Fruit fly (Drosophila melanogaster) whole organism, embryonic: ENCODE results near the gene Sc2.
A peak's percentile ranks its signal among the peaks of the same experiment; 100 is the strongest.

Experiments used
- Aef1 ChIP-seq: fragments of 200-800 bp; sonication (Bioruptor generic); IDR thresholded peaks from 3 replicates; pipeline ENCODE4 v1.3.6; 2022; ENCODE audit warnings: missing biosample characterization, missing genetic modification characterization
- Atf3 ChIP-seq: fragments of 200-800 bp; sonication (Bioruptor generic); optimal IDR thresholded peaks from 3 replicates; lab custom pipeline; 2016; ENCODE audit warnings: missing biosample characterization, missing genetic modification characterization
- Blimp-1 ChIP-seq: fragments of 200-800 bp; sonication (Bioruptor generic); optimal IDR thresholded peaks from 3 replicates; lab custom pipeline; 2018; ENCODE audit warnings: missing biosample characterization, missing genetic modification characterization, mild to moderate bottlenecking, moderate library complexity, missing genetic modification reagents
- CG10267 ChIP-seq: fragments of 200-800 bp; sonication (Bioruptor generic); optimal IDR thresholded peaks from 2 replicates; lab custom pipeline; 2018; ENCODE audit warnings: missing biosample characterization, mild to moderate bottlenecking, missing genetic modification characterization, moderate library complexity
- CG10462 ChIP-seq: fragments of 200-800 bp; sonication (Bioruptor generic); optimal IDR thresholded peaks from 2 replicates; lab custom pipeline; 2016; ENCODE audit warnings: missing biosample characterization, missing genetic modification characterization
- CG11504 ChIP-seq: fragments of 200-800 bp; sonication (Bioruptor generic); optimal IDR thresholded peaks from 3 replicates; lab custom pipeline; 2019; ENCODE audit warnings: missing biosample characterization, mild to moderate bottlenecking, missing genetic modification characterization, moderate library complexity
- CG12299 ChIP-seq: fragments of 200-800 bp; sonication (Bioruptor generic); optimal IDR thresholded peaks from 2 replicates; lab custom pipeline; 2018; ENCODE audit warnings: missing biosample characterization, mild to moderate bottlenecking, missing genetic modification characterization
- CG13775 ChIP-seq: fragments of 200-800 bp; sonication (Bioruptor generic); optimal IDR thresholded peaks from 3 replicates; lab custom pipeline; 2017; ENCODE audit warnings: missing biosample characterization, mild to moderate bottlenecking, missing genetic modification characterization
- CG14014 ChIP-seq: fragments of 200-800 bp; sonication (Bioruptor generic); IDR thresholded peaks from 2 replicates; pipeline ENCODE4 v1.3.6; 2022; ENCODE audit warnings: missing biosample characterization, missing genetic modification characterization
- CG15601 ChIP-seq: fragments of 200-800 bp; sonication (Bioruptor generic); optimal IDR thresholded peaks from 3 replicates; lab custom pipeline; 2019; ENCODE audit warnings: missing biosample characterization, mild to moderate bottlenecking, missing genetic modification characterization, moderate library complexity
- CG1603 ChIP-seq: fragments of 200-800 bp; sonication (Bioruptor generic); optimal IDR thresholded peaks from 2 replicates; lab custom pipeline; 2019; ENCODE audit warnings: missing biosample characterization, mild to moderate bottlenecking, missing genetic modification characterization, moderate library complexity
- CG2202 ChIP-seq: fragments of 200-800 bp; sonication (Bioruptor generic); optimal IDR thresholded peaks from 2 replicates; lab custom pipeline; 2018; ENCODE audit warnings: missing biosample characterization, mild to moderate bottlenecking, missing genetic modification characterization
- CG3065 ChIP-seq: fragments of 200-800 bp; sonication (Bioruptor generic); optimal IDR thresholded peaks from 2 replicates; lab custom pipeline; 2016; ENCODE audit warnings: missing biosample characterization, missing genetic modification characterization
- CG31224 ChIP-seq: fragments of 200-800 bp; sonication (Bioruptor generic); IDR thresholded peaks from 2 replicates; pipeline ENCODE4 v1.3.6; 2022; ENCODE audit warnings: missing biosample characterization, missing genetic modification characterization
- CG31441 ChIP-seq: fragments of 200-800 bp; sonication (Bioruptor generic); IDR thresholded peaks from 2 replicates; pipeline ENCODE4 v1.3.6; 2022; ENCODE audit warnings: missing biosample characterization, missing genetic modification characterization
- CG32532 ChIP-seq: fragments of 200-800 bp; sonication (Bioruptor generic); IDR thresholded peaks from 2 replicates; pipeline ENCODE4 v1.3.6; 2022; ENCODE audit warnings: missing biosample characterization, missing genetic modification characterization
- CG4328 ChIP-seq: fragments of 200-800 bp; sonication (Bioruptor generic); optimal IDR thresholded peaks from 3 replicates; lab custom pipeline; 2017; ENCODE audit warnings: missing biosample characterization, missing genetic modification reagents, missing genetic modification characterization
- CG4424 ChIP-seq: fragments of 200-800 bp; sonication (Bioruptor generic); optimal IDR thresholded peaks from 3 replicates; lab custom pipeline; 2016; ENCODE audit warnings: missing biosample characterization, missing genetic modification characterization
- CG4820 ChIP-seq: fragments of 200-800 bp; sonication (Bioruptor generic); optimal IDR thresholded peaks from 3 replicates; lab custom pipeline; 2016; ENCODE audit warnings: missing biosample characterization, missing genetic modification characterization
- CG4854 ChIP-seq: fragments of 200-800 bp; sonication (Bioruptor generic); optimal IDR thresholded peaks from 2 replicates; lab custom pipeline; 2016; ENCODE audit warnings: missing biosample characterization, missing genetic modification characterization, inconsistent platforms
- CHES-1-like ChIP-seq: fragments of 200-800 bp; sonication (Bioruptor generic); optimal IDR thresholded peaks from 2 replicates; lab custom pipeline; 2016; ENCODE audit warnings: missing biosample characterization, missing genetic modification characterization
- Dip2 ChIP-seq: fragments of 200-800 bp; sonication (Bioruptor generic); IDR thresholded peaks from 2 replicates; pipeline ENCODE4 v1.3.6; 2022; ENCODE audit warnings: missing biosample characterization, missing genetic modification characterization
- Dip3 ChIP-seq: fragments of 200-800 bp; sonication (Bioruptor generic); optimal IDR thresholded peaks from 3 replicates; lab custom pipeline; 2016; ENCODE audit warnings: missing biosample characterization, missing genetic modification characterization
- Gug ChIP-seq: fragments of 200-800 bp; sonication (Bioruptor generic); IDR thresholded peaks from 4 replicates; pipeline ENCODE4 v1.3.6; 2022; ENCODE audit warnings: missing biosample characterization, missing genetic modification characterization
- Hmr ChIP-seq: fragments of 200-800 bp; sonication (Bioruptor generic); optimal IDR thresholded peaks from 3 replicates; lab custom pipeline; 2017; ENCODE audit warnings: mild to moderate bottlenecking, missing biosample characterization, missing genetic modification reagents, missing genetic modification characterization
- Lim3 ChIP-seq: fragments of 200-800 bp; sonication (Bioruptor generic); IDR thresholded peaks from 2 replicates; pipeline ENCODE4 v1.3.6; 2022; ENCODE audit warnings: missing biosample characterization, missing genetic modification characterization
- Meics ChIP-seq: fragments of 200-800 bp; sonication (Bioruptor generic); optimal IDR thresholded peaks from 2 replicates; lab custom pipeline; 2017; ENCODE audit warnings: missing biosample characterization, mild to moderate bottlenecking, missing genetic modification characterization
- Rx ChIP-seq: fragments of 200-800 bp; sonication (Bioruptor generic); IDR thresholded peaks from 2 replicates; pipeline ENCODE4 v1.3.6; 2022; ENCODE audit warnings: missing biosample characterization, missing genetic modification characterization
- Xrp1 ChIP-seq: fragments of 200-800 bp; sonication (Bioruptor generic); IDR thresholded peaks from 2 replicates; pipeline ENCODE4 v1.3.6; 2022; ENCODE audit warnings: missing biosample characterization, missing genetic modification characterization
- amos ChIP-seq: fragments of 200-800 bp; sonication (Bioruptor generic); IDR thresholded peaks from 2 replicates; pipeline ENCODE4 v1.3.6; 2022; ENCODE audit warnings: missing biosample characterization, missing genetic modification characterization; ENCODE audit not compliant: partially characterized antibody
- ap ChIP-seq: fragments of 200-800 bp; sonication (Bioruptor generic); IDR thresholded peaks from 2 replicates; pipeline ENCODE4 v1.3.6; 2022; ENCODE audit warnings: missing biosample characterization, missing genetic modification characterization
- ash1 ChIP-seq: fragments of 200-800 bp; sonication (Bioruptor generic); optimal IDR thresholded peaks from 2 replicates; lab custom pipeline; 2018; ENCODE audit warnings: missing biosample characterization, mild to moderate bottlenecking, missing genetic modification characterization
- bigmax ChIP-seq: fragments of 200-800 bp; sonication (Bioruptor generic); optimal IDR thresholded peaks from 2 replicates; lab custom pipeline; 2018; ENCODE audit warnings: missing biosample characterization, mild to moderate bottlenecking, missing genetic modification characterization
- cato ChIP-seq: fragments of 200-800 bp; sonication (Bioruptor generic); optimal IDR thresholded peaks from 2 replicates; lab custom pipeline; 2016; ENCODE audit warnings: missing biosample characterization, missing genetic modification characterization, borderline replicate concordance
- chif ChIP-seq, 2 experiments: fragments of 200-800 bp; sonication (Bioruptor generic); optimal IDR thresholded peaks; 3 replicates each; lab custom pipeline; 2016; ENCODE audit warnings: missing biosample characterization in 2 of 2, missing genetic modification characterization in 2 of 2
- chm ChIP-seq: fragments of 200-800 bp; sonication (Bioruptor generic); IDR thresholded peaks from 2 replicates; pipeline ENCODE4 v1.3.6; 2022; ENCODE audit warnings: missing biosample characterization, missing genetic modification characterization
- chn ChIP-seq: fragments of 200-800 bp; sonication (Bioruptor generic); optimal IDR thresholded peaks from 2 replicates; lab custom pipeline; 2016; ENCODE audit warnings: missing biosample characterization, missing genetic modification characterization
- crc ChIP-seq: fragments of 200-800 bp; sonication (Bioruptor generic); optimal IDR thresholded peaks from 2 replicates; lab custom pipeline; 2016; ENCODE audit warnings: missing biosample characterization, missing genetic modification characterization
- crol ChIP-seq: fragments of 200-800 bp; sonication (Bioruptor generic); IDR thresholded peaks from 2 replicates; pipeline ENCODE4 v1.3.6; 2022; ENCODE audit warnings: missing biosample characterization, missing genetic modification characterization
- da ChIP-seq: fragments of 200-800 bp; sonication (Bioruptor generic); optimal IDR thresholded peaks from 2 replicates; lab custom pipeline; 2016; ENCODE audit warnings: missing biosample characterization, missing genetic modification characterization
- dan ChIP-seq: fragments of 200-800 bp; sonication (Bioruptor generic); IDR thresholded peaks from 2 replicates; pipeline ENCODE4 v1.3.6; 2022; ENCODE audit warnings: missing biosample characterization, missing genetic modification characterization
- eve ChIP-seq, 2 experiments: fragments of >200 bp; optimal IDR thresholded peaks; 2 replicates each; lab custom pipeline; 2017; ENCODE audit warnings: missing biosample characterization in 2 of 2, missing genetic modification characterization in 2 of 2
- exex ChIP-seq: fragments of 200-800 bp; sonication (Bioruptor generic); optimal IDR thresholded peaks from 4 replicates; lab custom pipeline; 2018; ENCODE audit warnings: missing biosample characterization, mild to moderate bottlenecking, missing genetic modification characterization, moderate library complexity
- ken ChIP-seq: fragments of 200-800 bp; sonication (Bioruptor generic); IDR thresholded peaks from 3 replicates; pipeline ENCODE4 v1.3.6; 2022; ENCODE audit warnings: missing biosample characterization, missing genetic modification characterization
- pros ChIP-seq: fragments of 200-800 bp; sonication (Bioruptor generic); optimal IDR thresholded peaks from 3 replicates; lab custom pipeline; 2019; ENCODE audit warnings: missing biosample characterization, mild to moderate bottlenecking, missing genetic modification characterization, moderate library complexity
- salm ChIP-seq: fragments of 200-800 bp; sonication (Bioruptor generic); optimal IDR thresholded peaks from 2 replicates; lab custom pipeline; 2018; ENCODE audit warnings: missing biosample characterization, mild to moderate bottlenecking, missing genetic modification characterization
- shn ChIP-seq: fragments of 200-800 bp; sonication (Bioruptor generic); optimal IDR thresholded peaks from 3 replicates; lab custom pipeline; 2016; ENCODE audit warnings: missing biosample characterization, missing genetic modification characterization
- sna ChIP-seq: fragments of 200-800 bp; sonication (Bioruptor generic); IDR thresholded peaks from 2 replicates; pipeline ENCODE4 v1.3.6; 2022; ENCODE audit warnings: missing biosample characterization, missing genetic modification characterization; ENCODE audit not compliant: partially characterized antibody
- sqz ChIP-seq: fragments of 200-800 bp; sonication (Bioruptor generic); optimal IDR thresholded peaks from 3 replicates; lab custom pipeline; 2018; ENCODE audit warnings: missing biosample characterization, mild to moderate bottlenecking, missing genetic modification characterization
- zen ChIP-seq: fragments of 200-800 bp; sonication (Bioruptor generic); optimal IDR thresholded peaks from 3 replicates; lab custom pipeline; 2018; ENCODE audit warnings: missing biosample characterization, mild to moderate bottlenecking, missing genetic modification characterization, moderate library complexity

Gene Sc2

DNA sequence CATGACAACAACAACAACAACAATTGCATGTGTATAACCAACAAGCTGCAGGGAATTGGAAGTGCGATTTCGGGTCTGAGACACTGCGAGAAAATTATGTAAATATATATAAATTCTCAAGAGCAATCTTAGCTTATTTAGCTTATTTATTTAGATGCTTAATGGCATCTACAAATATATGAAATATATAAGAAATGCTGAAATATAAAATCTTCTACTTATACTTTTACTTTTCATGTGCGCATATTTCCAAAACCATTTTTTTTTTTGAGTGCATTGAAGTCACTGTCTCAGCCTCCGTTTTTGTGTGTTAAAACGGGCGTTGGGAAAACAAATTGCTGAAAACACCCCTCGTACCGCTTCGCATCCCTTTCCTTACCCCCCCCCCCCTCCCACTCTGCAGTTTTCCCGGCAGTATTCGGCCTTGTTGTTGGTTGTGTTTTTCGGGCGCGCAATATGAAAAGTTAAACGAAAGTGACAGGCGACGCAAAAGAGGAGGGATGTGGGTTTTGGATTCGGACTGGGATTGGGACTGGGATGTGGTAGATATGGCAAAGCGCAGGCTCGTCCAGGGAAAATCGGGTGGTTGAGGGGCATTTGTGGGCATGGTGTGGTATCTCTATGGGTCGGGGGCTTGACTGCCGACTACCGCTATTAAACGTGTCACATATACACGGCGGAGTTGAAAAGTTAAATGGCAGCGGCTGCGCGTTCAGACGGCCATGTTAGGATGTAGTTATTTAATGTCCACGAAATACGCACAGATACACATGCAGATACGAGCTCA, 47.9 kb upstream of the Sc2 start (continued):
- TF ChIP-seq CG4854 (GFP tag; lab: Kevin White, UChicago) (no peak), Aef1 (GFP tag; lab: Robert Waterston, UW) (no peak), crol (GFP tag; lab: Robert Waterston, UW) (peak; percentile 95), CG2202 (peak; percentile 69), CG10462 (GFP tag; lab: Kevin White, UChicago) (peak; percentile 10), ash1 (GFP tag; lab: Kevin White, UChicago) (no peak), dan (no peak), bigmax (GFP tag; lab: Kevin White, UChicago) (no peak), CG14014 (no peak), CG32532 (GFP tag; lab: Robert Waterston, UW) (no peak), CG31441 (GFP tag; lab: Robert Waterston, UW) (peak; percentile 68), pros (peak; percentile 54), Lim3 (no peak), CG1603 (tag; lab: Kevin White, UChicago) (no peak), zen (tag; lab: Kevin White, UChicago) (peak; percentile 56), CHES-1-like (no peak), CG12299 (tag; lab: Kevin White, UChicago) (no peak), CG13775 (peak; percentile 60), sna (GFP tag; lab: Robert Waterston, UW) (no peak), Hmr (GFP tag; lab: Kevin White, UChicago) (peak; percentile 14), CG3065 (no peak), Xrp1 (GFP tag; lab: Robert Waterston, UW) (peak; percentile 89), Atf3 (GFP tag; lab: Kevin White, UChicago) (no peak), CG11504 (tag; lab: Kevin White, UChicago) (peak; percentile 62), crc (GFP tag; lab: Kevin White, UChicago) (no peak), cato (GFP tag; lab: Kevin White, UChicago) (peak; percentile 3), chm (GFP tag; lab: Robert Waterston, UW) (no peak; the same call in 1 of the 2 replicates), sqz (GFP tag; lab: Kevin White, UChicago) (peak; percentile 3), chif (GFP tag; optimal IDR thresholded peaks at IDR 0.05; lab: Kevin White, UChicago) (peak in 1 of 2 experiments; percentile 1), Rx (peak; percentile 17; the same call in 1 of the 2 replicates), eve (GFP tag; optimal IDR thresholded peaks at IDR 0.05; lab: Kevin White, UChicago) (peak in 1 of 2 experiments; percentile 65), CG4424 (GFP tag; lab: Kevin White, UChicago) (peak; percentile 54), shn (GFP tag; lab: Kevin White, UChicago) (no peak), CG4820 (GFP tag; lab: Kevin White, UChicago) (peak; percentile 43), chn (GFP tag; lab: Kevin White, UChicago) (peak; percentile 11), Meics (GFP tag; lab: Kevin White, UChicago) (no peak), Gug (no peak), Blimp-1 (GFP tag; lab: Kevin White, UChicago) (peak; percentile 61), CG10267 (tag; lab: Kevin White, UChicago) (peak; percentile 69), salm (no peak), CG4328 (GFP tag; lab: Kevin White, UChicago) (no peak), da (no peak), amos (GFP tag; lab: Robert Waterston, UW) (no peak), ken (GFP tag; lab: Robert Waterston, UW) (no peak), CG31224 (GFP tag; lab: Robert Waterston, UW) (no peak), ap (0 out of 2 replicates have a peak, but pooled peaks have one; percentile 4), Dip2 (GFP tag; lab: Robert Waterston, UW) (no peak), exex (tag; lab: Kevin White, UChicago) (no peak), CG15601 (tag; lab: Kevin White, UChicago) (peak; percentile 59), Dip3 (GFP tag; lab: Kevin White, UChicago) (no peak)
